Worm (Caenorhabditis elegans): Measurements from ENCODE around the gene chup-1.

- TF ChIP-seq dao-5 (tag; optimal IDR thresholded peaks at IDR 0.05) (no peak), W03F9.2 (tag; optimal IDR thresholded peaks at IDR 0.05) (no peak)
Measured at ce11 chrX:8806070-8806799, 14.3 kb downstream of the chup-1 start, which contains the start of gene R04E5.8.

Measured in whole organism, L4/young adult.